Worm (Caenorhabditis elegans): ENCODE data around the gene Y39G8C.2.
A peak's percentile ranks its signal among the peaks of the same experiment; 100 is the strongest.

The Y39G8C.2 gene

ce11 chrII:14074825-14075224 lies 22.6 kb downstream of the Y39G8C.2 start:
- TF ChIP-seq tlf-1 (GFP tag; optimal IDR thresholded peaks at IDR 0.05) = no peak
- TF ChIP-seq zfh-2 (GFP tag; conservative IDR thresholded peaks at IDR 0.05) = peak; percentile 82
- TF ChIP-seq egrh-3 (GFP tag; IDR thresholded peaks at IDR 0.05) = peak; percentile 56

ce11 chrII:14068607-14069006 lies 28.8 kb downstream of the Y39G8C.2 start, which contains the start of gene xrn-1:
xrn-1 (plus strand) TSS chrII:14068907.
- TF ChIP-seq C17E4.6 (GFP tag; IDR thresholded peaks at IDR 0.05) (no peak), B0336.3 (GFP tag; IDR thresholded peaks at IDR 0.05) (no peak), rec-8 (tag; optimal IDR thresholded peaks at IDR 0.05) (no peak), F23B12.7 (tag; optimal IDR thresholded peaks at IDR 0.05; ENCODE audit: insufficient read depth) (no peak), gei-17 (GFP tag; optimal IDR thresholded peaks at IDR 0.05) (no peak), nfyb-1 (GFP tag; IDR thresholded peaks at IDR 0.05) (no peak), cebp-1 (GFP tag; IDR thresholded peaks at IDR 0.05) (no peak), cebp-1 (tag; optimal IDR thresholded peaks at IDR 0.05) (no peak)

ce11 chrII:14065486-14065885 lies 31.9 kb downstream of the Y39G8C.2 start:
- TF ChIP-seq F10E7.11 (tag; optimal IDR thresholded peaks at IDR 0.05) (no peak), ztf-22 (GFP tag; optimal IDR thresholded peaks at IDR 0.05) (no peak), F49E8.2 (tag; optimal IDR thresholded peaks at IDR 0.05; ENCODE audit: insufficient read depth) (no peak), lin-26 (GFP tag; IDR thresholded peaks at IDR 0.05) (0 out of 2 replicates have a peak, but pooled peaks have one; percentile 39), madf-6 (GFP tag; IDR thresholded peaks at IDR 0.05) (peak; percentile 31; the same call in 1 of the 2 replicates), zfh-2 (GFP tag; conservative IDR thresholded peaks at IDR 0.05) (peak; percentile 88), mcd-1 (GFP tag; IDR thresholded peaks at IDR 0.05) (0 out of 2 replicates have a peak, but pooled peaks have one; percentile 15), egrh-3 (GFP tag; IDR thresholded peaks at IDR 0.05) (peak; percentile 69; the same call in 1 of the 2 replicates), ekl-4 (GFP tag; IDR thresholded peaks at IDR 0.05) (no peak)

DNA sequence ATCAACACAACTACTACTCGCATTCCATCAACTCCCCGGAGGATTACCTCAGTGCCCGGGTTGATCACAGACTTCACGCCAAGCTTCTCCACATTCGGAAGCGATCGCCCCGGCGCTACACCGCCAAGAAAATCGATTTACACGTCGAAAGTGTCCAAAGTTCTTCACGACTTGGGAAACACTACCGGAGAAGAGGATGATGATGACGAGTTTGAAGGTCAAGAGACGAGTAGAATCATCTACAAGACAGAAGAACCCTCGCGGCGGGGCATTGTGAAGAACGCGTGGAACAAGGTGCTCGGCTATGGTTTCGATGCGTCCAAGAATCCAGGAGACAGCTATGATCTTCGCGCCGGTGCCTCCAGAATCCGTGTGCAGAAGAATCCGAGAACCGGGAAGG lies 33.4 kb downstream of the Y39G8C.2 start:
- TF ChIP-seq unc-130 (GFP tag; optimal IDR thresholded peaks at IDR 0.05) (no peak), xnd-1 (tag; optimal IDR thresholded peaks at IDR 0.05) (no peak), tbp1 (GFP tag; optimal IDR thresholded peaks at IDR 0.05) (no peak), Y79H2A.3 (GFP tag; conservative IDR thresholded peaks at IDR 0.05) (no peak), lsl-1 (GFP tag; optimal IDR thresholded peaks at IDR 0.05) (no peak), attf-3 (GFP tag; conservative IDR thresholded peaks at IDR 0.05) (no peak), let-526 (GFP tag; IDR thresholded peaks at IDR 0.05) (no peak), die-1 (tag; optimal IDR thresholded peaks at IDR 0.05) (no peak), snpc-1.3 (tag; optimal IDR thresholded peaks at IDR 0.05; ENCODE audit: insufficient read depth) (no peak), F10E7.11 (tag; optimal IDR thresholded peaks at IDR 0.05) (no peak), efl-1 (GFP tag; optimal IDR thresholded peaks at IDR 0.05) (no peak), bed-1 (GFP tag; IDR thresholded peaks at IDR 0.05) (no peak), chd-7 (tag; optimal IDR thresholded peaks at IDR 0.05) (no peak)

ce11 chrII:14063044-14063500 lies 34.3 kb downstream of the Y39G8C.2 start, which contains the start of gene lem-2:
lem-2 (plus strand) TSS chrII:14063450.
- TF ChIP-seq ztf-3 (GFP tag; optimal IDR thresholded peaks at IDR 0.05) (no peak), madf-10 (tag; optimal IDR thresholded peaks at IDR 0.05) (peak; percentile 68), unc-62 (GFP tag; optimal IDR thresholded peaks at IDR 0.05) (no peak), die-1 (tag; optimal IDR thresholded peaks at IDR 0.05) (no peak), cebp-1 (GFP tag; IDR thresholded peaks at IDR 0.05) (peak; percentile 81; the same call in 1 of the 2 replicates), cebp-1 (tag; optimal IDR thresholded peaks at IDR 0.05) (peak; percentile 90), efl-1 (GFP tag; optimal IDR thresholded peaks at IDR 0.05) (peak; percentile 74), gei-17 (GFP tag; optimal IDR thresholded peaks at IDR 0.05) (no peak), T07F8.4 (tag; optimal IDR thresholded peaks at IDR 0.05) (peak; percentile 15), mcd-1 (GFP tag; IDR thresholded peaks at IDR 0.05) (peak; percentile 94), rcor-1 (GFP tag; IDR thresholded peaks at IDR 0.05) (peak; percentile 60; the same call in 1 of the 2 replicates), rec-8 (tag; optimal IDR thresholded peaks at IDR 0.05) (peak in 1 of 2 experiments; percentile 51), B0261.1 (tag; optimal IDR thresholded peaks at IDR 0.05) (peak; percentile 15), F49E8.2 (tag; optimal IDR thresholded peaks at IDR 0.05; ENCODE audit: insufficient read depth) (no peak), rpc-1 (optimal IDR thresholded peaks at IDR 0.05) (no peak), rpc-1 (tag; optimal IDR thresholded peaks at IDR 0.05) (no peak), unc-130 (GFP tag; optimal IDR thresholded peaks at IDR 0.05) (peak; percentile 80), atf-7 (tag; optimal IDR thresholded peaks at IDR 0.05) (no peak), pbrm-1 (GFP tag; IDR thresholded peaks at IDR 0.05) (peak; percentile 64; the same call in 1 of the 2 replicates), snpc-1.3 (tag; optimal IDR thresholded peaks at IDR 0.05; ENCODE audit: insufficient read depth) (no peak)
